Worm (Caenorhabditis elegans) whole organism, L4 larva: ENCODE results near the gene C12D5.10.

ENCODE experiments used
- F10B5.3 ChIP-seq: sonication (generic microtip); optimal IDR thresholded peaks from 2 replicates; lab custom pipeline; 2016; ENCODE audit warnings: mild to moderate bottlenecking, missing genetic modification characterization, missing compliant biosample characterization
- ZK546.5 ChIP-seq, 2 experiments: sonication (generic microtip); optimal IDR thresholded peaks; 2 replicates each; lab custom pipeline; 2017; ENCODE audit warnings: missing biosample characterization in 2 of 2, missing genetic modification characterization in 2 of 2
- jun-1 ChIP-seq: fragments of 150-350 bp; optimal IDR thresholded peaks from 2 replicates; lab custom pipeline; 2014; ENCODE audit warnings: missing biosample characterization, missing genetic modification reagents, missing genetic modification characterization
- madf-5 ChIP-seq, 2 experiments: fragments of 200-800 bp; sonication (Bioruptor generic); IDR thresholded peaks; 2 replicates each; pipeline ENCODE4 v1.3.6; 2022; ENCODE audit warnings: missing compliant biosample characterization in 2 of 2, missing genetic modification characterization in 2 of 2
- nhr-25 ChIP-seq: sonication (generic microtip); optimal IDR thresholded peaks from 2 replicates; lab custom pipeline; 2017; ENCODE audit warnings: missing genetic modification characterization, mild to moderate bottlenecking, missing compliant biosample characterization, antibody characterized with exemption, moderate library complexity, borderline replicate concordance; ENCODE audit not compliant: insufficient read depth
- tra-1 ChIP-seq: fragments of 200-800 bp; sonication (Bioruptor generic); IDR thresholded peaks from 2 replicates; pipeline ENCODE4 v1.3.6; 2022; ENCODE audit warnings: missing genetic modification reagents, missing genetic modification characterization, missing compliant biosample characterization
- zfp-2 ChIP-seq: sonication (generic microtip); optimal IDR thresholded peaks from 2 replicates; lab custom pipeline; 2016; ENCODE audit warnings: mild to moderate bottlenecking, missing genetic modification characterization, missing compliant biosample characterization

C12D5.10 gene

ce11 chrV:7643416-7643815 is 49.9 kb downstream of the C12D5.10 start, which contains the start of gene F07C4.11:
Gene F07C4.11 (minus strand): TSS chrV:7643516.
- TF ChIP-seq nhr-25 (no peak), F10B5.3 (tag; lab: Kevin White, UChicago) (no peak), madf-5 (GFP tag; IDR thresholded peaks at IDR 0.05; lab: Robert Waterston, UW) (no peak), zfp-2 (tag; lab: Kevin White, UChicago) (no peak), tra-1 (GFP tag; lab: Robert Waterston, UW) (no peak), ZK546.5 (tag; optimal IDR thresholded peaks at IDR 0.05; lab: Kevin White, UChicago) (no peak), jun-1 (tag; lab: Kevin White, UChicago) (no peak)
- TF ChIP-seq, all 104 proteins: peak for 0
